Fruit fly (Drosophila melanogaster) whole organism: ENCODE data around the gene Targ1.

Source experiments
- CG8478 ChIP-seq: fragments of >200 bp; optimal IDR thresholded peaks from 2 replicates; lab custom pipeline; 2018; ENCODE audit warnings: inconsistent platforms
- pan ChIP-seq: fragments of >200 bp; optimal IDR thresholded peaks from 2 replicates; lab custom pipeline; 2017
- usp ChIP-seq: fragments of >200 bp; optimal IDR thresholded peaks from 2 replicates; lab custom pipeline; 2017; ENCODE audit warnings: missing biosample characterization, missing genetic modification characterization, mixed read lengths

dm6 chr3L:21206486-21206885 lies 3.8 kb upstream of the Targ1 start:
- TF ChIP-seq usp (GFP tag; lab: Kevin White, UChicago) = no peak
- no peak for TF ChIP-seq CG8478 (lab: Kevin White, UChicago)
- TF ChIP-seq pan (lab: Kevin White, UChicago) = no peak
